Fruit fly (Drosophila melanogaster): ENCODE results near the gene Alms1b.

The Alms1b gene

DNA sequence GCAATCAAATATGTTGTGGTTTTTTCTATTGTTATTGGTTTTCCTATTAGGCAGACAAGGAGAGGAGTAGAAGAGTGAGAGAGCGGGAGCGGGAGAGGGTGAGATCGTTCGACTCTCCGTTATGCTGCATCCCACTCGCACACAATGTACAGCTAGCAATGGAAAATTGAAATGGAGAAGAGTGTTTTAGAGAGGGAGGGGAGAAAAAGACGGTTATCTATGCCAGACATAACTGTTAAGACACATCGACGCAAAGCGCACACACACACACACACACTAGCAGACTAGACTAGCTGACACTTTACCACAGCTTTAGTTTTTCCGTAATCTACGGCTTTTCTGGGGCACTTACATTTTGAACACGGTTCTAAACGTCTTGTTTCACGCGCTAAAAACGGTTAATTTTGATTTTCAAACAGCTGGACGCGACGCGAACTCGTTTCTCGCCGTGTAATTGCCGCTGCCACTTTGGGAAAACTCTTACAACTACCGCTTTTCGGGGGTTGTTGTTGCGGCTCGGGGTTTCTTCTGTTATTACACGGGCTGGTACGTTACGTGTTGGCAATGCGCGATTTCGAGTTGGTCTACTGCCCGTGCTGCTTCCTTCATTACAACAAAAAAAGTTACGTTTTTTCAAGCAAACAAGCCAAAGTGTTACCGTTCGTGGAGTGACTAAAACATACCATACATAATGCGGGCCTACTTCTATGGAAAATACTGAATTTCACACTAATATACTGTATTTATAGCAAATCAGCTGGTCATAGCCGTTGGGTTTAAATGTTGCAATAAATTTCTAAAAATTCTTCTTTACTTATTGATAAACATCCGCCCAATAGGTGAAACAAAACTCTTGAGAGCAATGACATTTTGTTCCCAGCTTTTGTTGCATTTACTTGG, 48.4 kb upstream of the Alms1b start, which contains the start of gene fzr (continued):
- TF ChIP-seq CG6854 (GFP tag; optimal IDR thresholded peaks at IDR 0.05) (no peak), lilli (GFP tag; optimal IDR thresholded peaks at IDR 0.05) (no peak), jumu (GFP tag; optimal IDR thresholded peaks at IDR 0.05) (no peak), amos (GFP tag; IDR thresholded peaks at IDR 0.05; ENCODE audit: partially characterized antibody) (no peak), CG12744 (GFP tag; optimal IDR thresholded peaks at IDR 0.05) (no peak), CG10366 (GFP tag; IDR thresholded peaks at IDR 0.05) (no peak), ind (GFP tag; optimal IDR thresholded peaks at IDR 0.05) (no peak), CG18764 (GFP tag; optimal IDR thresholded peaks at IDR 0.05) (no peak), CG14965 (GFP tag; optimal IDR thresholded peaks at IDR 0.05; ENCODE audit: borderline replicate concordance) (no peak), Atf-2 (GFP tag; optimal IDR thresholded peaks at IDR 0.05) (no peak), Spps (tag; optimal IDR thresholded peaks at IDR 0.05) (no peak), hb (GFP tag; IDR thresholded peaks at IDR 0.05; ENCODE audit: partially characterized antibody) (no peak), Sox100B (GFP tag; optimal IDR thresholded peaks at IDR 0.05) (no peak), shn (GFP tag; optimal IDR thresholded peaks at IDR 0.05) (no peak), CG17186 (GFP tag; optimal IDR thresholded peaks at IDR 0.05) (no peak), inv (GFP tag; IDR thresholded peaks at IDR 0.05; ENCODE audit: partially characterized antibody) (no peak), CG1529 (GFP tag; optimal IDR thresholded peaks at IDR 0.05) (no peak), dysf (GFP tag; IDR thresholded peaks at IDR 0.05) (no peak), ewg (GFP tag; optimal IDR thresholded peaks at IDR 0.05) (no peak), CG3281 (GFP tag; optimal IDR thresholded peaks at IDR 0.05) (no peak), CG13287 (GFP tag; IDR thresholded peaks at IDR 0.05; ENCODE audit: partially characterized antibody) (no peak), ac (GFP tag; optimal IDR thresholded peaks at IDR 0.05) (no peak), Bteb2 (GFP tag; optimal IDR thresholded peaks at IDR 0.05) (no peak), Atf6 (GFP tag; IDR thresholded peaks at IDR 0.05) (no peak), HmgD (GFP tag; optimal IDR thresholded peaks at IDR 0.05) (no peak), onecut (GFP tag; IDR thresholded peaks at IDR 0.05) (no peak), B-H1 (GFP tag; IDR thresholded peaks at IDR 0.05) (no peak), pros (GFP tag; optimal IDR thresholded peaks at IDR 0.05) (peak; percentile 49), pb (GFP tag; optimal IDR thresholded peaks at IDR 0.05) (no peak), CG1602 (GFP tag; optimal IDR thresholded peaks at IDR 0.05) (no peak), CG2889 (GFP tag; IDR thresholded peaks at IDR 0.05) (no peak), Lhr (GFP tag; optimal IDR thresholded peaks at IDR 0.05) (peak; percentile 33), CG14710 (tag; optimal IDR thresholded peaks at IDR 0.05) (no peak), bowl (GFP tag; IDR thresholded peaks at IDR 0.05) (no peak), CG10959 (GFP tag; IDR thresholded peaks at IDR 0.05) (no peak), Lim3 (GFP tag; IDR thresholded peaks at IDR 0.05) (no peak), jing (GFP tag; optimal IDR thresholded peaks at IDR 0.05) (no peak), grau (tag; optimal IDR thresholded peaks at IDR 0.05) (no peak), gsb-n (tag; optimal IDR thresholded peaks at IDR 0.05) (no peak), CG3163 (GFP tag; optimal IDR thresholded peaks at IDR 0.05) (no peak), fd64A (GFP tag; optimal IDR thresholded peaks at IDR 0.05) (no peak), Ptx1 (GFP tag; IDR thresholded peaks at IDR 0.05) (0 out of 2 replicates have a peak, but pooled peaks have one; percentile 13), zfh1 (GFP tag; IDR thresholded peaks at IDR 0.05) (no peak), MESR4 (GFP tag; optimal IDR thresholded peaks at IDR 0.05) (peak; percentile 42), CG4730 (GFP tag; IDR thresholded peaks at IDR 0.05) (no peak), fu2 (GFP tag; optimal IDR thresholded peaks at IDR 0.05) (no peak), en (GFP tag; optimal IDR thresholded peaks at IDR 0.05) (no peak), CG2678 (tag; optimal IDR thresholded peaks at IDR 0.05) (no peak), Lpt (GFP tag; optimal IDR thresholded peaks at IDR 0.05) (no peak), Myb (GFP tag; optimal IDR thresholded peaks at IDR 0.05) (peak; percentile 97)
